Fruit fly (Drosophila melanogaster) whole organism, embryonic: ENCODE data around the gene CG32295.

Experiments
- ATbp ChIP-seq: fragments of 200-800 bp; sonication (Bioruptor generic); optimal IDR thresholded peaks from 2 replicates; lab custom pipeline; 2017; ENCODE audit warnings: missing biosample characterization, mild to moderate bottlenecking, missing genetic modification characterization, missing genetic modification reagents
- Atf6 ChIP-seq: fragments of 200-800 bp; sonication (Bioruptor generic); IDR thresholded peaks from 2 replicates; pipeline ENCODE4 v1.3.6; 2022; ENCODE audit warnings: missing biosample characterization, missing genetic modification characterization
- Blimp-1 ChIP-seq: fragments of 200-800 bp; sonication (Bioruptor generic); optimal IDR thresholded peaks from 3 replicates; lab custom pipeline; 2018; ENCODE audit warnings: missing biosample characterization, missing genetic modification characterization, mild to moderate bottlenecking, moderate library complexity, missing genetic modification reagents
- C15 ChIP-seq: fragments of 200-800 bp; sonication (Bioruptor generic); IDR thresholded peaks from 3 replicates; pipeline ENCODE4 v1.3.6; 2022; ENCODE audit warnings: missing biosample characterization, missing genetic modification characterization
- CG10209 ChIP-seq: fragments of 200-800 bp; sonication (Bioruptor generic); optimal IDR thresholded peaks from 3 replicates; lab custom pipeline; 2017; ENCODE audit warnings: missing biosample characterization, mild to moderate bottlenecking, missing genetic modification characterization, missing genetic modification reagents
- CG10267 ChIP-seq: fragments of 200-800 bp; sonication (Bioruptor generic); optimal IDR thresholded peaks from 2 replicates; lab custom pipeline; 2018; ENCODE audit warnings: missing biosample characterization, mild to moderate bottlenecking, missing genetic modification characterization, moderate library complexity
- CG10979 ChIP-seq: fragments of 200-800 bp; sonication (Bioruptor generic); optimal IDR thresholded peaks from 2 replicates; lab custom pipeline; 2018; ENCODE audit warnings: missing biosample characterization, mild to moderate bottlenecking, missing genetic modification characterization, moderate library complexity
- CG12942 ChIP-seq: fragments of 200-800 bp; sonication (Bioruptor generic); optimal IDR thresholded peaks from 3 replicates; lab custom pipeline; 2016; ENCODE audit warnings: missing biosample characterization, missing genetic modification characterization
- CG1529 ChIP-seq: fragments of 200-800 bp; sonication (Bioruptor generic); optimal IDR thresholded peaks from 3 replicates; lab custom pipeline; 2018; ENCODE audit warnings: missing biosample characterization, missing genetic modification characterization
- CG15514 ChIP-seq: fragments of 200-800 bp; sonication (Bioruptor generic); optimal IDR thresholded peaks from 3 replicates; lab custom pipeline; 2017; ENCODE audit warnings: missing biosample characterization, missing genetic modification characterization, mild to moderate bottlenecking, moderate library complexity, missing genetic modification reagents
- CG18619 ChIP-seq: fragments of 200-800 bp; sonication (Bioruptor generic); optimal IDR thresholded peaks from 3 replicates; lab custom pipeline; 2017; ENCODE audit warnings: missing biosample characterization, mild to moderate bottlenecking, missing genetic modification characterization
- CG4360 ChIP-seq: fragments of 200-800 bp; sonication (Bioruptor generic); IDR thresholded peaks from 2 replicates; pipeline ENCODE4 v1.3.6; 2022; ENCODE audit warnings: missing biosample characterization, missing genetic modification characterization
- CG4404 ChIP-seq: fragments of 200-800 bp; sonication (Bioruptor generic); IDR thresholded peaks from 2 replicates; pipeline ENCODE4 v1.3.6; 2022; ENCODE audit warnings: missing biosample characterization, missing genetic modification characterization
- CG6175 ChIP-seq: fragments of 200-800 bp; sonication (Bioruptor generic); IDR thresholded peaks from 3 replicates; pipeline ENCODE4 v1.3.6; 2022; ENCODE audit warnings: missing biosample characterization, missing genetic modification characterization
- CG6765 ChIP-seq: fragments of 200-800 bp; sonication (Bioruptor generic); optimal IDR thresholded peaks from 3 replicates; lab custom pipeline; 2017; ENCODE audit warnings: missing biosample characterization, mild to moderate bottlenecking, missing genetic modification characterization
- CG6791 ChIP-seq: fragments of 200-800 bp; sonication (Bioruptor generic); IDR thresholded peaks from 3 replicates; pipeline ENCODE4 v1.3.6; 2022; ENCODE audit warnings: missing biosample characterization, missing genetic modification characterization; ENCODE audit not compliant: partially characterized antibody
- CG7357 ChIP-seq: fragments of 200-800 bp; sonication (Bioruptor generic); IDR thresholded peaks from 3 replicates; pipeline ENCODE4 v1.3.6; 2022; ENCODE audit warnings: missing biosample characterization, missing genetic modification characterization
- CG8359 ChIP-seq: fragments of 200-800 bp; sonication (Bioruptor generic); optimal IDR thresholded peaks from 2 replicates; lab custom pipeline; 2017; ENCODE audit warnings: missing biosample characterization, mild to moderate bottlenecking, missing genetic modification characterization, borderline replicate concordance
- Chrac-16 ChIP-seq: fragments of 200-800 bp; sonication (Bioruptor generic); optimal IDR thresholded peaks from 3 replicates; lab custom pipeline; 2016; ENCODE audit warnings: missing biosample characterization, missing genetic modification characterization
- CoRest ChIP-seq: fragments of 200-800 bp; sonication (Bioruptor generic); optimal IDR thresholded peaks from 3 replicates; lab custom pipeline; 2018; ENCODE audit warnings: missing biosample characterization, mild to moderate bottlenecking, missing genetic modification characterization, moderate library complexity
- D ChIP-seq, 2 experiments: fragments of 200-800 bp in 1 of 2; fragments of >200 bp in 1 of 2; sonication (Bioruptor generic) in 1 of 2; optimal IDR thresholded peaks; 2 replicates in 1 of 2; 3 replicates in 1 of 2; lab custom pipeline; 2017; ENCODE audit warnings: mild to moderate bottlenecking in 1 of 2, missing biosample characterization in 1 of 2, missing genetic modification characterization in 1 of 2, missing genetic modification reagents in 1 of 2
- Drgx ChIP-seq: fragments of 200-800 bp; sonication (Bioruptor generic); IDR thresholded peaks from 2 replicates; pipeline ENCODE4 v1.3.6; 2022; ENCODE audit warnings: missing biosample characterization, missing genetic modification characterization
- Eip74EF ChIP-seq, 2 experiments: fragments of 200-800 bp in 1 of 2; fragments of >200 bp in 1 of 2; sonication (Bioruptor generic) in 1 of 2; optimal IDR thresholded peaks; 2 replicates each; lab custom pipeline; 2017 to 2019; ENCODE audit warnings: missing biosample characterization in 2 of 2, missing genetic modification characterization in 2 of 2, mild to moderate bottlenecking in 1 of 2, moderate library complexity in 1 of 2
- Ets65A ChIP-seq: fragments of 200-800 bp; sonication (Bioruptor generic); peaks from one replicate; lab custom pipeline; 2016; ENCODE audit warnings: missing biosample characterization, missing genetic modification characterization
- HmgD ChIP-seq: fragments of 200-800 bp; sonication (Bioruptor generic); optimal IDR thresholded peaks from 3 replicates; lab custom pipeline; 2016; ENCODE audit warnings: missing biosample characterization, missing genetic modification characterization
- Lim3 ChIP-seq: fragments of 200-800 bp; sonication (Bioruptor generic); IDR thresholded peaks from 2 replicates; pipeline ENCODE4 v1.3.6; 2022; ENCODE audit warnings: missing biosample characterization, missing genetic modification characterization
- MBD-R2 ChIP-seq: fragments of 200-800 bp; sonication (Bioruptor generic); IDR thresholded peaks from 2 replicates; pipeline ENCODE4 v1.3.6; 2022; ENCODE audit warnings: missing biosample characterization, missing genetic modification characterization
- Meics ChIP-seq: fragments of 200-800 bp; sonication (Bioruptor generic); optimal IDR thresholded peaks from 2 replicates; lab custom pipeline; 2017; ENCODE audit warnings: missing biosample characterization, mild to moderate bottlenecking, missing genetic modification characterization
- Nf-YA ChIP-seq: fragments of 200-800 bp; sonication (Bioruptor generic); IDR thresholded peaks from 2 replicates; pipeline ENCODE4 v1.3.6; 2022; ENCODE audit warnings: missing biosample characterization, missing genetic modification characterization
- Sry-δ ChIP-seq: fragments of 200-800 bp; sonication (Bioruptor generic); optimal IDR thresholded peaks from 2 replicates; lab custom pipeline; 2016; ENCODE audit warnings: missing biosample characterization, missing genetic modification characterization
- Trl ChIP-seq, 3 experiments: fragments of >200 bp in 2 of 3; fragments of 200-800 bp in 1 of 3; sonication (Bioruptor generic) in 1 of 3; optimal IDR thresholded peaks; 2 replicates in 1 of 3; 3 replicates in 2 of 3; lab custom pipeline; 2016 to 2017; ENCODE audit warnings: missing biosample characterization in 1 of 3, missing genetic modification characterization in 1 of 3
- bsh ChIP-seq, 2 experiments: fragments of 200-800 bp; sonication (Bioruptor generic); optimal IDR thresholded peaks; 2 replicates each; lab custom pipeline; 2017 to 2018; ENCODE audit warnings: mild to moderate bottlenecking in 2 of 2, missing biosample characterization in 2 of 2, missing genetic modification characterization in 2 of 2, moderate library complexity in 1 of 2
- chinmo ChIP-seq: fragments of 200-800 bp; sonication (Bioruptor generic); IDR thresholded peaks from 4 replicates; pipeline ENCODE4 v1.3.6; 2022; ENCODE audit warnings: missing biosample characterization, missing genetic modification characterization; ENCODE audit not compliant: partially characterized antibody
- fd96Cb ChIP-seq: fragments of 200-800 bp; sonication (Bioruptor generic); optimal IDR thresholded peaks from 2 replicates; lab custom pipeline; 2018; ENCODE audit warnings: missing biosample characterization, mild to moderate bottlenecking, missing genetic modification characterization, moderate library complexity
- gfzf ChIP-seq: fragments of 200-800 bp; sonication (Bioruptor generic); optimal IDR thresholded peaks from 2 replicates; lab custom pipeline; 2016; ENCODE audit warnings: missing biosample characterization, mild to moderate bottlenecking, missing genetic modification characterization, moderate library complexity
- jigr1 ChIP-seq: fragments of 200-800 bp; sonication (Bioruptor generic); IDR thresholded peaks from 3 replicates; pipeline ENCODE4 v1.3.6; 2022; ENCODE audit warnings: missing biosample characterization, missing genetic modification characterization
- knrl ChIP-seq: fragments of 200-800 bp; sonication (Bioruptor generic); IDR thresholded peaks from 3 replicates; pipeline ENCODE4 v1.3.6; 2022; ENCODE audit warnings: missing biosample characterization, missing genetic modification characterization; ENCODE audit not compliant: partially characterized antibody
- lbe ChIP-seq: fragments of 200-800 bp; sonication (Bioruptor generic); optimal IDR thresholded peaks from 2 replicates; lab custom pipeline; 2016; ENCODE audit warnings: missing biosample characterization, mild to moderate bottlenecking, missing genetic modification characterization
- nom ChIP-seq: fragments of 200-800 bp; sonication (Bioruptor generic); optimal IDR thresholded peaks from 2 replicates; lab custom pipeline; 2017; ENCODE audit warnings: missing biosample characterization, missing genetic modification characterization, mild to moderate bottlenecking, moderate library complexity, missing genetic modification reagents
- p53 ChIP-seq: fragments of 200-800 bp; sonication (Bioruptor generic); optimal IDR thresholded peaks from 2 replicates; lab custom pipeline; 2016; ENCODE audit warnings: missing biosample characterization, missing genetic modification characterization
- peb ChIP-seq: fragments of 200-800 bp; sonication (Bioruptor generic); IDR thresholded peaks from 2 replicates; pipeline ENCODE4 v1.3.6; 2022; ENCODE audit warnings: missing biosample characterization, missing genetic modification characterization
- pzg ChIP-seq: fragments of 200-800 bp; sonication (Bioruptor generic); optimal IDR thresholded peaks from 3 replicates; lab custom pipeline; 2018; ENCODE audit warnings: missing biosample characterization, mild to moderate bottlenecking, missing genetic modification characterization, moderate library complexity
- slbo ChIP-seq: fragments of 200-800 bp; sonication (Bioruptor generic); IDR thresholded peaks from 2 replicates; pipeline ENCODE4 v1.3.6; 2022; ENCODE audit warnings: missing biosample characterization, missing genetic modification characterization
- stwl ChIP-seq: fragments of 200-800 bp; sonication (Bioruptor generic); optimal IDR thresholded peaks from 3 replicates; lab custom pipeline; 2018; ENCODE audit warnings: missing biosample characterization, mild to moderate bottlenecking, missing genetic modification characterization, moderate library complexity
- tap ChIP-seq: fragments of 200-800 bp; optimal IDR thresholded peaks from 3 replicates; lab custom pipeline; 2019; ENCODE audit warnings: missing biosample characterization, mild to moderate bottlenecking, missing genetic modification characterization, moderate library complexity

The CG32295 gene

DNA sequence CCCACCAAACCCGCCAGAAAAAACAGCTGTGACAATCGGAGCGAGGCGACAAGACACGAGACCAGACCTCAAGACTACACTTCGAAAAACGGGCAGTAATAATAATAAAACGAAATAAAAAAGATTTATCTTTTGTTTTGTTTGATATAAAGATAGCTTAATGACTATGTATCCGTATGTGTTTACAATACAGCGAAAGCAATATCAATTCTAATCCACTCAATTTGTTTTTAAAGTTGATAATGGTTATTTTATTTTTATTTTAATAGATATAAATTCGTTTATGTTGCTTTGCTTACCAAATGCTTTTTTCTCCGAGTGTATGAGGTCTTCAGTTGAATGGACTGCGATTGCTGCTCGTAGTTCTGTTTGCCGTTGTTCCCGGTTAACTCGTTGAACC, 47.5 kb downstream of the CG32295 start (continued):
- no peak for TF ChIP-seq knrl (GFP tag; lab: Robert Waterston, UW)
- peak; percentile 47 for TF ChIP-seq CoRest (tag; lab: Kevin White, UChicago)
- TF ChIP-seq CG12942 (GFP tag; lab: Kevin White, UChicago): no peak
- TF ChIP-seq CG10267 (tag; lab: Kevin White, UChicago): peak; percentile 69
- no peak for TF ChIP-seq CG18619 (GFP tag; lab: Kevin White, UChicago)
- peak; percentile 39 for TF ChIP-seq CG10209 (GFP tag; lab: Kevin White, UChicago)
- TF ChIP-seq fd96Cb (tag; lab: Kevin White, UChicago): peak; percentile 70
- TF ChIP-seq tap (tag; lab: Kevin White, UChicago): peak; percentile 31
- no peak for TF ChIP-seq CG6791
- peak in 1 of 2 experiments; percentile 65 for TF ChIP-seq Eip74EF (GFP tag; optimal IDR thresholded peaks at IDR 0.05; lab: Kevin White, UChicago)
- peak; percentile 49 for TF ChIP-seq Meics (GFP tag; lab: Kevin White, UChicago)
- TF ChIP-seq CG10979: peak; percentile 80
- TF ChIP-seq lbe (GFP tag; lab: Kevin White, UChicago): peak; percentile 61
- peak; percentile 31; the same call in 1 of the 3 replicates for TF ChIP-seq CG7357
- TF ChIP-seq CG1529: peak; percentile 16
- TF ChIP-seq Sry-δ (GFP tag; lab: Kevin White, UChicago): no peak
- TF ChIP-seq Ets65A (GFP tag; lab: Kevin White, UChicago): peak; percentile 26
- no peak for TF ChIP-seq stwl (tag; lab: Kevin White, UChicago)
- TF ChIP-seq ATbp: peak; percentile 33
- TF ChIP-seq HmgD (GFP tag; lab: Kevin White, UChicago): no peak
- TF ChIP-seq Atf6: no peak; the same call in 1 of the 2 replicates
- TF ChIP-seq C15 (GFP tag; lab: Robert Waterston, UW): no peak
- no peak for TF ChIP-seq peb (GFP tag; lab: Robert Waterston, UW)
- no peak; the same call in 1 of the 2 replicates for TF ChIP-seq Nf-YA (GFP tag; lab: Robert Waterston, UW)
- no peak for TF ChIP-seq CG8359 (GFP tag; lab: Kevin White, UChicago)
- 0 out of 2 replicates have a peak, but pooled peaks have one; percentile 20 for TF ChIP-seq CG4404 (GFP tag; lab: Robert Waterston, UW)
- peak; percentile 13; the same call in 1 of the 2 replicates for TF ChIP-seq slbo (GFP tag; lab: Robert Waterston, UW)
- peak; percentile 18; the same call in 1 of the 2 replicates for TF ChIP-seq MBD-R2 (GFP tag; lab: Robert Waterston, UW)
- TF ChIP-seq CG6765 (GFP tag; lab: Kevin White, UChicago): no peak
- TF ChIP-seq Chrac-16 (GFP tag; lab: Kevin White, UChicago): peak; percentile 40
- TF ChIP-seq pzg: no peak
- peak; percentile 39 to 66 for TF ChIP-seq bsh (GFP tag; optimal IDR thresholded peaks at IDR 0.05; lab: Kevin White, UChicago)
- TF ChIP-seq D (optimal IDR thresholded peaks at IDR 0.05; lab: Kevin White, UChicago): no peak
- peak; percentile 48 for TF ChIP-seq D (GFP tag; optimal IDR thresholded peaks at IDR 0.05; lab: Kevin White, UChicago)
- no peak for TF ChIP-seq jigr1 (GFP tag; lab: Robert Waterston, UW)
- no peak for TF ChIP-seq Lim3
- no peak for TF ChIP-seq p53 (GFP tag; lab: Kevin White, UChicago)
- no peak for TF ChIP-seq gfzf (GFP tag; lab: Kevin White, UChicago)

DNA sequence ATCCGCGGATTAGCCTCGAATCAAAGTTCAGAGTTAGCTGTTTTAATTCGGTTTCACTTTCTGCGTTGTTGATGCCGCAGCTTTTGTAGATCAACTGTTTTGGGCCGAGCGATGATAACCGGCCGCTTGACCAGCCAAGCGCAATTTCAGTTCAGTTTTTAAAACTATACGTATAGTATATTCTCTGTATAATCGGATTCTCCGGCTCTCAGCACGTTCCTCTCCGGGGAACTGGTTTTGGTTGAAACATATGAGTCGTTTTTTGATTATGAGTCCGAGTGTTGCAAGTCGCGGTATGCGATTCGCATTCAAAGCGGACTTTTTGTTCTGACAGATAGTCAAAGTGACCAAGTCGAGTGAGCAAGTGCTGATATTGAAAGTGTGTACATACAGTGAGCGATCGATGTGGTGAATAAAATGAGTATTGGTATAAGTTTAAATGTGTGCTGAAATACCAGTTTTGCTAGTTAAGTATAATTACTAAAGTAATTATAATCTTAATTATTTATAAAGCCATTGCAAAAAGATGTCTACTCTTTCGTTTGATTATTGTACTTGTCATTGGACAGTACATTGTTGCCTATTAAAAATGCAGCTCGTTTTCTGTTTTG, 48.3 kb downstream of the CG32295 start, which contains the start of gene Cyp4d20:
Cyp4d20 (minus strand) TSS at position 100 of the 611 bp plus-strand sequence.
- TF ChIP-seq CG6175 (peak; percentile 54; the same call in 1 of the 3 replicates), Eip74EF (GFP tag; optimal IDR thresholded peaks at IDR 0.05; lab: Kevin White, UChicago) (no peak), CG15514 (GFP tag; lab: Kevin White, UChicago) (peak; percentile 5), Blimp-1 (peak; percentile 31), Trl (optimal IDR thresholded peaks at IDR 0.05; lab: Kevin White, UChicago) (peak in 1 of 2 experiments; percentile 15), Trl (GFP tag; optimal IDR thresholded peaks at IDR 0.05; lab: Kevin White, UChicago) (no peak), CG10209 (GFP tag; lab: Kevin White, UChicago) (no peak), Drgx (peak; percentile 70), chinmo (GFP tag; lab: Robert Waterston, UW) (peak; percentile 79; the same call in 2 of the 4 replicates), CG4360 (GFP tag; lab: Robert Waterston, UW) (no peak), nom (GFP tag; lab: Kevin White, UChicago) (peak; percentile 9), Ets65A (GFP tag; lab: Kevin White, UChicago) (peak; percentile 19)
